Worm (Caenorhabditis elegans) whole organism, L4 larva: ENCODE results near the gene aman-1.

ENCODE experiments used
- D1046.2 ChIP-seq: fragments of 200-800 bp; sonication (Bioruptor generic); IDR thresholded peaks from 2 replicates; pipeline ENCODE4 v1.3.6; 2022; ENCODE audit warnings: missing genetic modification characterization, missing compliant biosample characterization
- F37D6.2 ChIP-seq: sonication (generic microtip); optimal IDR thresholded peaks from 2 replicates; lab custom pipeline; 2016; ENCODE audit warnings: mild to moderate bottlenecking, missing genetic modification characterization, missing compliant biosample characterization
- R02D3.7 ChIP-seq: fragments of 150-350 bp; sonication (generic microtip); optimal IDR thresholded peaks from 3 replicates; lab custom pipeline; 2014; ENCODE audit warnings: missing biosample characterization, missing genetic modification characterization
- T20F7.1 ChIP-seq: fragments of 200-800 bp; sonication (Bioruptor generic); optimal IDR thresholded peaks from 2 replicates; lab custom pipeline; 2018; ENCODE audit warnings: mild to moderate bottlenecking, missing genetic modification characterization, missing compliant biosample characterization
- T26A8.4 ChIP-seq: fragments of 200-800 bp; sonication (Bioruptor generic); IDR thresholded peaks from 2 replicates; pipeline ENCODE4 v1.3.6; 2022; ENCODE audit warnings: missing genetic modification characterization, missing compliant biosample characterization
- Y105C5A.15 ChIP-seq: fragments of 200-800 bp; sonication (Bioruptor generic); IDR thresholded peaks from 2 replicates; pipeline ENCODE4 v1.3.6; 2022; ENCODE audit warnings: missing genetic modification characterization, missing compliant biosample characterization
- aha-1 ChIP-seq: fragments of 150-350 bp; peaks from one replicate; lab custom pipeline; 2014; ENCODE audit warnings: missing biosample characterization, missing genetic modification characterization
- aly-2 ChIP-seq: sonication (generic microtip); optimal IDR thresholded peaks from 2 replicates; lab custom pipeline; 2018; ENCODE audit warnings: missing biosample characterization, missing genetic modification characterization
- ama-1 ChIP-seq: fragments of 150-350 bp; optimal IDR thresholded peaks from 2 replicates; lab custom pipeline; 2014; ENCODE audit warnings: inconsistent platforms, mixed read lengths
- ceh-20 ChIP-seq: fragments of 200-800 bp; sonication (Bioruptor generic); IDR thresholded peaks from 2 replicates; pipeline ENCODE4 v1.3.6; 2022; ENCODE audit warnings: missing genetic modification reagents, missing genetic modification characterization, missing compliant biosample characterization
- ceh-32 ChIP-seq: sonication (generic microtip); optimal IDR thresholded peaks from 2 replicates; lab custom pipeline; 2016; ENCODE audit warnings: mild to moderate bottlenecking, missing genetic modification characterization, missing compliant biosample characterization; ENCODE audit not compliant: poor library complexity
- ceh-44 ChIP-seq: fragments of 200-800 bp; sonication (Bioruptor generic); IDR thresholded peaks from 2 replicates; pipeline ENCODE4 v1.3.6; 2022; ENCODE audit warnings: missing genetic modification reagents, missing genetic modification characterization, missing compliant biosample characterization
- cey-2 ChIP-seq: sonication (generic microtip); optimal IDR thresholded peaks from 3 replicates; lab custom pipeline; 2017; ENCODE audit warnings: missing genetic modification characterization, mild to moderate bottlenecking, missing compliant biosample characterization, antibody characterized with exemption, borderline replicate concordance; ENCODE audit not compliant: insufficient read depth
- ctbp-1 ChIP-seq: fragments of 200-800 bp; sonication (Bioruptor generic); IDR thresholded peaks from 2 replicates; pipeline ENCODE4 v1.3.6; 2022; ENCODE audit warnings: missing genetic modification reagents, missing genetic modification characterization, missing compliant biosample characterization
- daf-16 ChIP-seq, 3 experiments: sonication (generic microtip); optimal IDR thresholded peaks; 2 replicates each; lab custom pipeline; 2016 to 2017; ENCODE audit warnings: missing genetic modification characterization in 3 of 3, missing genetic modification reagents in 3 of 3, mild to moderate bottlenecking in 2 of 3, missing compliant biosample characterization in 2 of 3, missing biosample characterization in 1 of 3, moderate library complexity in 1 of 3
- daf-8 ChIP-seq: fragments of 200-800 bp; sonication (Bioruptor generic); IDR thresholded peaks from 2 replicates; pipeline ENCODE4 v1.3.6; 2022; ENCODE audit warnings: missing genetic modification characterization, missing compliant biosample characterization
- dmd-6 ChIP-seq: fragments of 200-800 bp; sonication (Bioruptor generic); IDR thresholded peaks from 2 replicates; pipeline ENCODE4 v1.3.6; 2022; ENCODE audit warnings: missing genetic modification reagents, missing genetic modification characterization, missing compliant biosample characterization
- dmd-9 ChIP-seq: fragments of 200-800 bp; sonication (Bioruptor generic); IDR thresholded peaks from 2 replicates; pipeline ENCODE4 v1.3.6; 2022; ENCODE audit warnings: missing genetic modification reagents, missing genetic modification characterization, missing compliant biosample characterization
- dve-1 ChIP-seq: sonication (generic microtip); optimal IDR thresholded peaks from 2 replicates; lab custom pipeline; 2017; ENCODE audit warnings: antibody characterized with exemption, mild to moderate bottlenecking, missing genetic modification characterization, missing compliant biosample characterization; ENCODE audit not compliant: insufficient read depth
- hlh-11 ChIP-seq: fragments of 200-800 bp; sonication (Bioruptor generic); optimal IDR thresholded peaks from 2 replicates; lab custom pipeline; 2018; ENCODE audit warnings: mild to moderate bottlenecking, missing genetic modification characterization, missing compliant biosample characterization
- hlh-30 ChIP-seq: sonication (generic microtip); optimal IDR thresholded peaks from 2 replicates; lab custom pipeline; 2017; ENCODE audit warnings: antibody characterized with exemption, mild to moderate bottlenecking, missing genetic modification characterization, missing compliant biosample characterization; ENCODE audit not compliant: insufficient read depth
- madf-5 ChIP-seq, 2 experiments: fragments of 200-800 bp; sonication (Bioruptor generic); IDR thresholded peaks; 2 replicates each; pipeline ENCODE4 v1.3.6; 2022; ENCODE audit warnings: missing compliant biosample characterization in 2 of 2, missing genetic modification characterization in 2 of 2
- mdl-1 ChIP-seq, 2 experiments: fragments of 150-350 bp in 1 of 2; sonication (generic microtip) in 1 of 2; optimal IDR thresholded peaks; 2 replicates each; lab custom pipeline; 2014 to 2017; ENCODE audit warnings: missing biosample characterization in 2 of 2, missing genetic modification characterization in 2 of 2
- mdt-29 ChIP-seq: fragments of 200-800 bp; sonication (Bioruptor generic); IDR thresholded peaks from 2 replicates; pipeline ENCODE4 v1.3.6; 2022; ENCODE audit warnings: missing genetic modification reagents, missing genetic modification characterization, missing compliant biosample characterization
- mes-2 ChIP-seq: sonication (generic microtip); optimal IDR thresholded peaks from 2 replicates; lab custom pipeline; 2016; ENCODE audit warnings: missing genotype, mild to moderate bottlenecking, missing genetic modification characterization, missing compliant biosample characterization; ENCODE audit not compliant: poor library complexity, severe bottlenecking
- nhr-102 ChIP-seq: sonication (generic microtip); optimal IDR thresholded peaks from 2 replicates; lab custom pipeline; 2016; ENCODE audit warnings: mild to moderate bottlenecking, missing genetic modification characterization, moderate library complexity, missing compliant biosample characterization
- nhr-111 ChIP-seq: fragments of 200-800 bp; sonication (Bioruptor generic); optimal IDR thresholded peaks from 2 replicates; lab custom pipeline; 2018; ENCODE audit warnings: mild to moderate bottlenecking, missing genetic modification characterization, missing compliant biosample characterization
- nhr-237 ChIP-seq: sonication (generic microtip); optimal IDR thresholded peaks from 2 replicates; lab custom pipeline; 2017; ENCODE audit warnings: missing biosample characterization, missing genetic modification characterization
- nhr-28 ChIP-seq: fragments of 150-350 bp; optimal IDR thresholded peaks from 2 replicates; lab custom pipeline; 2014; ENCODE audit warnings: missing biosample characterization, missing genetic modification characterization
- nhr-76 ChIP-seq: fragments of 150-350 bp; optimal IDR thresholded peaks from 2 replicates; lab custom pipeline; 2014; ENCODE audit warnings: missing biosample characterization, missing genetic modification characterization
- nhr-77 ChIP-seq: fragments of 150-350 bp; optimal IDR thresholded peaks from 2 replicates; lab custom pipeline; 2014; ENCODE audit warnings: missing biosample characterization, missing genetic modification characterization
- pha-4 ChIP-seq, 2 experiments: fragments of 150-350 bp in 1 of 2; fragments of 200-800 bp in 1 of 2; sonication (Bioruptor generic) in 1 of 2; IDR thresholded peaks in 1 of 2; optimal IDR thresholded peaks in 1 of 2; 2 replicates each; pipeline versions ENCODE4 v1.3.6 to Lab custom; 2014 to 2022; ENCODE audit warnings: missing genetic modification characterization in 2 of 2, missing genetic modification reagents in 2 of 2, missing biosample characterization in 1 of 2, missing compliant biosample characterization in 1 of 2
- php-3 ChIP-seq: fragments of 200-800 bp; sonication (Bioruptor generic); IDR thresholded peaks from 2 replicates; pipeline ENCODE4 v1.3.6; 2022; ENCODE audit warnings: missing genetic modification reagents, missing genetic modification characterization, missing compliant biosample characterization
- pqm-1 ChIP-seq: sonication (generic microtip); optimal IDR thresholded peaks from 2 replicates; lab custom pipeline; 2017; ENCODE audit warnings: missing biosample characterization, missing genetic modification characterization
- rbr-2 ChIP-seq: sonication (generic microtip); optimal IDR thresholded peaks from 2 replicates; lab custom pipeline; 2016; ENCODE audit warnings: missing genotype, missing genetic modification characterization, missing compliant biosample characterization
- snpc-1.2 ChIP-seq: fragments of 200-800 bp; sonication (Bioruptor generic); IDR thresholded peaks from 2 replicates; pipeline ENCODE4 v1.3.6; 2022; ENCODE audit warnings: missing genetic modification reagents, missing genetic modification characterization, missing compliant biosample characterization
- tra-1 ChIP-seq: fragments of 200-800 bp; sonication (Bioruptor generic); IDR thresholded peaks from 2 replicates; pipeline ENCODE4 v1.3.6; 2022; ENCODE audit warnings: missing genetic modification reagents, missing genetic modification characterization, missing compliant biosample characterization
- ztf-11 ChIP-seq: fragments of 150-350 bp; optimal IDR thresholded peaks from 2 replicates; lab custom pipeline; 2014; ENCODE audit warnings: missing biosample characterization, missing genetic modification characterization

The aman-1 gene

DNA sequence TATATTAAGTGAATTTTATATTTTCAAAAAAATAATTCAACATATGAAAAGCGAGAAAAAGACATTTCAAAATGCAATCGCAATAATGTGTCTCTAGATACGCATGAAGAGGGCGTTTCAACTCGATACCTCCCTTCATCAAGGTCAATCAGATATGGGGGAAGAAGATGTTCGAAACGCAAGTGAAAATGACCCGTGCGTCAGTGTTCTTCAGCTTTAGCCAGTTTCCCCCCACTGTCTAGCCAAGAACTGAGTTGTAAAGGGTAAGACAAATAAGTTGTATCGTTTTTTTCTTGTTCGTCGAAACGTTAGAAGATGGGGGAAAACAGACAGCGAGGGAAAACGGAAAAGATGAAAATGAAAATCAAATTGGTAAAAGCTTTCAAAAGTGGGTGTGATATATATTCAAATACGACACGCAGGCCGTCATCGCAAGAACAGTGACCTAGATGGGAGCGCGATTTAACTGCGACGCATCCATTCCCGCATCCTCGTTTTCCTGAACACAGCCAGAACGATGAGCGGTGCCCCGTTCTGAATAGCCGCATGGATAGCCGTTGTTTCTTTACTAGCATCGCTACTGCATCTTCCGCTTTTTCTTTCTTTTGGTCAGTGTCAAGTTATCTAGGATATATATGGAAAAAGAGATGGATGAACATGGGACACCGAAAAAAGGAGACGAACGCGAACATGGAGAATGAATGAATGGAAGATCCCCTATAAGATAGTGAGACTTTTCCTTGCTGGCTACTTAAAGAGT lies 38.1 kb upstream of the aman-1 start:
- TF ChIP-seq ama-1 (lab: Kevin White, UChicago) (no peak), R02D3.7 (tag; lab: Kevin White, UChicago) (no peak), aha-1 (tag; lab: Kevin White, UChicago) (no peak), cey-2 (tag; lab: Kevin White, UChicago) (no peak), ztf-11 (tag; lab: Kevin White, UChicago) (no peak), Y105C5A.15 (no peak), rbr-2 (tag; lab: Kevin White, UChicago) (no peak), pha-4 (GFP tag; IDR thresholded peaks at IDR 0.05; lab: Robert Waterston, UW) (no peak), pha-4 (tag; optimal IDR thresholded peaks at IDR 0.05; lab: Kevin White, UChicago) (no peak), nhr-237 (tag; lab: Kevin White, UChicago) (no peak), ctbp-1 (GFP tag; lab: Robert Waterston, UW) (no peak), daf-8 (GFP tag; lab: Robert Waterston, UW) (no peak), T26A8.4 (GFP tag; lab: Robert Waterston, UW) (no peak), ceh-44 (GFP tag; lab: Robert Waterston, UW) (no peak), F37D6.2 (tag; lab: Kevin White, UChicago) (no peak)

ce11 chrX:4698271-4698670 lies 34.6 kb upstream of the aman-1 start:
- TF ChIP-seq php-3 (GFP tag; lab: Robert Waterston, UW) = 0 out of 2 replicates have a peak, but pooled peaks have one; percentile 37
- TF ChIP-seq dve-1 (tag; lab: Kevin White, UChicago) = peak; percentile 79
- TF ChIP-seq aly-2 (tag; lab: Kevin White, UChicago) = no peak
- TF ChIP-seq hlh-11 (tag; lab: Kevin White, UChicago) = peak; percentile 80
- peak; percentile 17 for TF ChIP-seq aha-1 (tag; lab: Kevin White, UChicago)
- peak; percentile 67 for TF ChIP-seq pqm-1 (tag; lab: Kevin White, UChicago)
- TF ChIP-seq T20F7.1 = peak; percentile 20
- no peak for TF ChIP-seq snpc-1.2 (GFP tag; lab: Robert Waterston, UW)
- TF ChIP-seq nhr-77 (tag; lab: Kevin White, UChicago) = peak; percentile 39
- TF ChIP-seq nhr-111 (GFP tag; lab: Kevin White, UChicago) = no peak
- TF ChIP-seq hlh-30 = peak; percentile 3
- TF ChIP-seq daf-16 (GFP tag; optimal IDR thresholded peaks at IDR 0.05; lab: Kevin White, UChicago) = no peak
- TF ChIP-seq daf-16 (tag; optimal IDR thresholded peaks at IDR 0.05; lab: Kevin White, UChicago) = peak; percentile 89
- no peak for TF ChIP-seq dmd-9 (GFP tag; lab: Robert Waterston, UW)
- TF ChIP-seq ceh-20 (GFP tag; lab: Robert Waterston, UW) = no peak
- 0 out of 2 replicates have a peak, but pooled peaks have one; percentile 44 for TF ChIP-seq tra-1
- no peak for TF ChIP-seq F37D6.2 (tag; lab: Kevin White, UChicago)
- TF ChIP-seq D1046.2 = no peak
- peak; percentile 47 for TF ChIP-seq nhr-102
- no peak for TF ChIP-seq nhr-76
- TF ChIP-seq mdt-29 (GFP tag; lab: Robert Waterston, UW) = no peak
- TF ChIP-seq dmd-6 (GFP tag; lab: Robert Waterston, UW) = peak; percentile 66
- TF ChIP-seq ceh-32 = no peak
- TF ChIP-seq madf-5 (GFP tag; IDR thresholded peaks at IDR 0.05; lab: Robert Waterston, UW) = 0 out of 4 replicates have a peak, but pooled peaks of 1 of the 2 experiments have one; percentile 39
- peak; percentile 71 for TF ChIP-seq nhr-28 (tag; lab: Kevin White, UChicago)
- TF ChIP-seq mdl-1 (tag; optimal IDR thresholded peaks at IDR 0.05; lab: Kevin White, UChicago) = peak in 1 of 2 experiments; percentile 15
- peak; percentile 14 for TF ChIP-seq mes-2
